Worm (Caenorhabditis elegans) whole organism, L4 larva: ENCODE measurements around the gene C15H9.9.

ENCODE experiments used
- F10B5.3 ChIP-seq: sonication (generic microtip); optimal IDR thresholded peaks from 2 replicates; lab custom pipeline; 2016; ENCODE audit warnings: mild to moderate bottlenecking, missing genetic modification characterization, missing compliant biosample characterization
- F26F4.8 ChIP-seq: fragments of 200-800 bp; sonication (Bioruptor generic); conservative IDR thresholded peaks from 2 replicates; pipeline ENCODE4 v1.3.6; 2022; ENCODE audit warnings: missing genetic modification characterization, missing compliant biosample characterization
- F37D6.2 ChIP-seq: sonication (generic microtip); optimal IDR thresholded peaks from 2 replicates; lab custom pipeline; 2016; ENCODE audit warnings: mild to moderate bottlenecking, missing genetic modification characterization, missing compliant biosample characterization
- F49E8.2 ChIP-seq: sonication (generic microtip); optimal IDR thresholded peaks from 2 replicates; lab custom pipeline; 2016; ENCODE audit warnings: missing compliant biosample characterization, mild to moderate bottlenecking, missing genetic modification characterization, borderline replicate concordance
- R02D3.7 ChIP-seq: fragments of 150-350 bp; sonication (generic microtip); optimal IDR thresholded peaks from 3 replicates; lab custom pipeline; 2014; ENCODE audit warnings: missing biosample characterization, missing genetic modification characterization
- T26A8.4 ChIP-seq: fragments of 200-800 bp; sonication (Bioruptor generic); IDR thresholded peaks from 2 replicates; pipeline ENCODE4 v1.3.6; 2022; ENCODE audit warnings: missing genetic modification characterization, missing compliant biosample characterization
- Y48G9A.11 ChIP-seq: fragments of 200-800 bp; sonication (Bioruptor generic); IDR thresholded peaks from 2 replicates; pipeline ENCODE4 v1.3.6; 2022; ENCODE audit warnings: missing genetic modification reagents, missing genetic modification characterization, missing compliant biosample characterization
- Y75B8A.6 ChIP-seq: fragments of 200-800 bp; sonication (Bioruptor generic); IDR thresholded peaks from 2 replicates; pipeline ENCODE4 v1.3.6; 2022; ENCODE audit warnings: missing genetic modification reagents, missing genetic modification characterization, missing compliant biosample characterization
- aha-1 ChIP-seq: fragments of 150-350 bp; peaks from one replicate; lab custom pipeline; 2014; ENCODE audit warnings: missing biosample characterization, missing genetic modification characterization
- ama-1 ChIP-seq: fragments of 150-350 bp; optimal IDR thresholded peaks from 2 replicates; lab custom pipeline; 2014; ENCODE audit warnings: inconsistent platforms, mixed read lengths
- attf-4 ChIP-seq: sonication (generic microtip); optimal IDR thresholded peaks from 3 replicates; lab custom pipeline; 2017; ENCODE audit warnings: missing biosample characterization, missing genetic modification characterization
- ceh-44 ChIP-seq: fragments of 200-800 bp; sonication (Bioruptor generic); IDR thresholded peaks from 2 replicates; pipeline ENCODE4 v1.3.6; 2022; ENCODE audit warnings: missing genetic modification reagents, missing genetic modification characterization, missing compliant biosample characterization
- ctbp-1 ChIP-seq: fragments of 200-800 bp; sonication (Bioruptor generic); IDR thresholded peaks from 2 replicates; pipeline ENCODE4 v1.3.6; 2022; ENCODE audit warnings: missing genetic modification reagents, missing genetic modification characterization, missing compliant biosample characterization
- daf-12 ChIP-seq: fragments of 150-350 bp; optimal IDR thresholded peaks from 2 replicates; lab custom pipeline; 2014; ENCODE audit warnings: missing biosample characterization, missing genetic modification reagents, missing genetic modification characterization
- dmd-6 ChIP-seq: fragments of 200-800 bp; sonication (Bioruptor generic); IDR thresholded peaks from 2 replicates; pipeline ENCODE4 v1.3.6; 2022; ENCODE audit warnings: missing genetic modification reagents, missing genetic modification characterization, missing compliant biosample characterization
- dmd-8 ChIP-seq: fragments of 200-800 bp; sonication (Bioruptor generic); IDR thresholded peaks from 2 replicates; pipeline ENCODE4 v1.3.6; 2022; ENCODE audit warnings: missing genetic modification characterization, missing compliant biosample characterization
- egl-43 ChIP-seq: fragments of 200-800 bp; sonication (Bioruptor generic); IDR thresholded peaks from 2 replicates; pipeline ENCODE4 v1.3.6; 2022; ENCODE audit warnings: missing genetic modification reagents, missing genetic modification characterization, missing compliant biosample characterization
- hlh-11 ChIP-seq: fragments of 200-800 bp; sonication (Bioruptor generic); optimal IDR thresholded peaks from 2 replicates; lab custom pipeline; 2018; ENCODE audit warnings: mild to moderate bottlenecking, missing genetic modification characterization, missing compliant biosample characterization
- hlh-30 ChIP-seq: sonication (generic microtip); optimal IDR thresholded peaks from 2 replicates; lab custom pipeline; 2017; ENCODE audit warnings: antibody characterized with exemption, mild to moderate bottlenecking, missing genetic modification characterization, missing compliant biosample characterization; ENCODE audit not compliant: insufficient read depth
- hmg-1.1 ChIP-seq: fragments of 200-800 bp; sonication (Bioruptor generic); IDR thresholded peaks from 2 replicates; pipeline ENCODE4 v1.3.6; 2022; ENCODE audit warnings: missing genetic modification reagents, missing genetic modification characterization, missing compliant biosample characterization
- lin-13 ChIP-seq: fragments of 150-350 bp; optimal IDR thresholded peaks from 2 replicates; lab custom pipeline; 2014; ENCODE audit warnings: missing biosample characterization, missing genetic modification reagents, missing genetic modification characterization
- lsy-2 ChIP-seq, 2 experiments: fragments of 150-350 bp in 1 of 2; sonication (generic microtip) in 1 of 2; optimal IDR thresholded peaks; 2 replicates each; lab custom pipeline; 2014 to 2017; ENCODE audit warnings: missing biosample characterization in 2 of 2, missing genetic modification characterization in 2 of 2
- madf-9 ChIP-seq: fragments of 200-800 bp; sonication (Bioruptor generic); conservative IDR thresholded peaks from 2 replicates; pipeline ENCODE4 v1.3.6; 2022; ENCODE audit warnings: missing genetic modification reagents, missing genetic modification characterization, missing compliant biosample characterization
- mdl-1 ChIP-seq, 2 experiments: fragments of 150-350 bp in 1 of 2; sonication (generic microtip) in 1 of 2; optimal IDR thresholded peaks; 2 replicates each; lab custom pipeline; 2014 to 2017; ENCODE audit warnings: missing biosample characterization in 2 of 2, missing genetic modification characterization in 2 of 2
- mep-1 ChIP-seq: fragments of 150-350 bp; sonication (generic microtip); optimal IDR thresholded peaks from 3 replicates; lab custom pipeline; 2014; ENCODE audit warnings: missing biosample characterization, missing genetic modification characterization
- mes-2 ChIP-seq: sonication (generic microtip); optimal IDR thresholded peaks from 2 replicates; lab custom pipeline; 2016; ENCODE audit warnings: missing genotype, mild to moderate bottlenecking, missing genetic modification characterization, missing compliant biosample characterization; ENCODE audit not compliant: poor library complexity, severe bottlenecking
- nhr-10 ChIP-seq: fragments of 150-350 bp; optimal IDR thresholded peaks from 2 replicates; lab custom pipeline; 2014; ENCODE audit warnings: missing biosample characterization, missing genetic modification characterization
- nhr-28 ChIP-seq: fragments of 150-350 bp; optimal IDR thresholded peaks from 2 replicates; lab custom pipeline; 2014; ENCODE audit warnings: missing biosample characterization, missing genetic modification characterization
- nhr-76 ChIP-seq: fragments of 150-350 bp; optimal IDR thresholded peaks from 2 replicates; lab custom pipeline; 2014; ENCODE audit warnings: missing biosample characterization, missing genetic modification characterization
- pha-4 ChIP-seq, 2 experiments: fragments of 150-350 bp in 1 of 2; fragments of 200-800 bp in 1 of 2; sonication (Bioruptor generic) in 1 of 2; IDR thresholded peaks in 1 of 2; optimal IDR thresholded peaks in 1 of 2; 2 replicates each; pipeline versions ENCODE4 v1.3.6 to Lab custom; 2014 to 2022; ENCODE audit warnings: missing genetic modification characterization in 2 of 2, missing genetic modification reagents in 2 of 2, missing biosample characterization in 1 of 2, missing compliant biosample characterization in 1 of 2
- php-3 ChIP-seq: fragments of 200-800 bp; sonication (Bioruptor generic); IDR thresholded peaks from 2 replicates; pipeline ENCODE4 v1.3.6; 2022; ENCODE audit warnings: missing genetic modification reagents, missing genetic modification characterization, missing compliant biosample characterization
- pqm-1 ChIP-seq: sonication (generic microtip); optimal IDR thresholded peaks from 2 replicates; lab custom pipeline; 2017; ENCODE audit warnings: missing biosample characterization, missing genetic modification characterization
- rbr-2 ChIP-seq: sonication (generic microtip); optimal IDR thresholded peaks from 2 replicates; lab custom pipeline; 2016; ENCODE audit warnings: missing genotype, missing genetic modification characterization, missing compliant biosample characterization
- sdz-12 ChIP-seq: fragments of 200-800 bp; sonication (Bioruptor generic); optimal IDR thresholded peaks from 2 replicates; lab custom pipeline; 2018; ENCODE audit warnings: mild to moderate bottlenecking, missing genetic modification characterization, missing compliant biosample characterization
- skn-1 ChIP-seq: fragments of 150-350 bp; optimal IDR thresholded peaks from 2 replicates; lab custom pipeline; 2014; ENCODE audit warnings: missing biosample characterization, missing genetic modification characterization
- tag-97 ChIP-seq: fragments of 200-800 bp; sonication (Bioruptor generic); IDR thresholded peaks from 2 replicates; pipeline ENCODE4 v1.3.6; 2022; ENCODE audit warnings: missing genetic modification characterization, missing compliant biosample characterization
- tra-1 ChIP-seq: fragments of 200-800 bp; sonication (Bioruptor generic); IDR thresholded peaks from 2 replicates; pipeline ENCODE4 v1.3.6; 2022; ENCODE audit warnings: missing genetic modification reagents, missing genetic modification characterization, missing compliant biosample characterization
- unc-39 ChIP-seq: sonication (generic microtip); optimal IDR thresholded peaks from 2 replicates; lab custom pipeline; 2017; ENCODE audit warnings: missing biosample characterization, missing genetic modification characterization
- unc-62 ChIP-seq, 3 experiments: fragments of 150-350 bp in 1 of 3; sonication (generic microtip); optimal IDR thresholded peaks in 2 of 3; peaks in 1 of 3; 1 replicate in 1 of 3; 2 replicates in 2 of 3; lab custom pipeline; 2014 to 2017; ENCODE audit warnings: missing biosample characterization in 3 of 3, missing genetic modification characterization in 3 of 3, missing genetic modification reagents in 3 of 3, missing genotype in 1 of 3
- zag-1 ChIP-seq: fragments of 150-350 bp; optimal IDR thresholded peaks from 2 replicates; lab custom pipeline; 2014; ENCODE audit warnings: missing biosample characterization, missing genetic modification characterization
- zip-2 ChIP-seq: fragments of 150-350 bp; optimal IDR thresholded peaks from 2 replicates; lab custom pipeline; 2014; ENCODE audit warnings: missing biosample characterization, missing genetic modification characterization

C15H9.9 gene

ce11 chrX:6128225-6128686, at the start of gene C15H9.9:
Gene C15H9.9, minus strand, starts transcription at chrX:6128275.
- TF ChIP-seq tra-1 (GFP tag; lab: Robert Waterston, UW) (no peak), madf-9 (GFP tag; lab: Robert Waterston, UW) (0 out of 2 replicates have a peak, but pooled peaks have one; percentile 13), hmg-1.1 (GFP tag; lab: Robert Waterston, UW) (peak; percentile 52; the same call in 1 of the 2 replicates), ctbp-1 (GFP tag; lab: Robert Waterston, UW) (peak; percentile 69), hlh-11 (peak; percentile 42), T26A8.4 (0 out of 2 replicates have a peak, but pooled peaks have one; percentile 9), egl-43 (GFP tag; lab: Robert Waterston, UW) (0 out of 2 replicates have a peak, but pooled peaks have one; percentile 38), rbr-2 (tag; lab: Kevin White, UChicago) (peak; percentile 2), mdl-1 (tag; optimal IDR thresholded peaks at IDR 0.05; lab: Kevin White, UChicago) (peak in 1 of 2 experiments; percentile 9), hlh-30 (tag; lab: Kevin White, UChicago) (peak; percentile 2), lsy-2 (tag; optimal IDR thresholded peaks at IDR 0.05; lab: Kevin White, UChicago) (peak in 1 of 2 experiments; percentile 35), mep-1 (tag; lab: Kevin White, UChicago) (peak; percentile 37), tag-97 (GFP tag; lab: Robert Waterston, UW) (no peak), php-3 (GFP tag; lab: Robert Waterston, UW) (0 out of 2 replicates have a peak, but pooled peaks have one; percentile 17), unc-62 (GFP tag; optimal IDR thresholded peaks at IDR 0.05 in 1 of 2; lab: Kevin White, UChicago) (peak in 1 of 2 experiments; percentile 24), unc-62 (tag; optimal IDR thresholded peaks at IDR 0.05; lab: Kevin White, UChicago) (no peak), R02D3.7 (no peak), lin-13 (GFP tag; lab: Kevin White, UChicago) (peak; percentile 17), dmd-6 (peak; percentile 44; the same call in 1 of the 2 replicates), F37D6.2 (tag; lab: Kevin White, UChicago) (peak; percentile 21), aha-1 (peak; percentile 98), dmd-8 (GFP tag; lab: Robert Waterston, UW) (no peak), F10B5.3 (tag; lab: Kevin White, UChicago) (no peak), mes-2 (tag; lab: Kevin White, UChicago) (peak; percentile 33), zip-2 (tag; lab: Kevin White, UChicago) (no peak), F49E8.2 (tag; lab: Kevin White, UChicago) (no peak), nhr-28 (tag; lab: Kevin White, UChicago) (peak; percentile 38), sdz-12 (GFP tag; lab: Kevin White, UChicago) (no peak), Y48G9A.11 (GFP tag; lab: Robert Waterston, UW) (no peak)

- TF ChIP-seq nhr-10 (tag; lab: Kevin White, UChicago) (no peak), pqm-1 (tag; lab: Kevin White, UChicago) (peak; percentile 1), nhr-76 (tag; lab: Kevin White, UChicago) (no peak), ama-1 (no peak), aha-1 (no peak), nhr-28 (tag; lab: Kevin White, UChicago) (no peak)
- TF ChIP-seq, all 104 proteins: peak for 1
These were observed 47.8 kb upstream of the C15H9.9 start, which contains the start of gene T25B2.3 for ce11 chrX:6175829-6176228. Gene T25B2.3, plus strand, starts transcription at chrX:6176129.

ce11 chrX:6173656-6174055, 45.6 kb upstream of the C15H9.9 start, which contains the start of gene T25B2.1:
Gene T25B2.1, plus strand, starts transcription at chrX:6173956.
- no peak for TF ChIP-seq ceh-44 (GFP tag; lab: Robert Waterston, UW)
- TF ChIP-seq F26F4.8 (GFP tag; lab: Robert Waterston, UW), result no peak
- TF ChIP-seq attf-4 (tag; lab: Kevin White, UChicago), result no peak
- TF ChIP-seq unc-39 (tag; lab: Kevin White, UChicago), result no peak
- no peak for TF ChIP-seq pha-4 (GFP tag; IDR thresholded peaks at IDR 0.05; lab: Robert Waterston, UW)
- no peak for TF ChIP-seq pha-4 (tag; optimal IDR thresholded peaks at IDR 0.05; lab: Kevin White, UChicago)
- no peak for TF ChIP-seq Y75B8A.6 (GFP tag; lab: Robert Waterston, UW)
- TF ChIP-seq R02D3.7, result no peak
- no peak for TF ChIP-seq skn-1 (tag; lab: Kevin White, UChicago)
- TF ChIP-seq dmd-6, result no peak
- no peak for TF ChIP-seq zag-1 (tag; lab: Kevin White, UChicago)
- TF ChIP-seq daf-12 (tag; lab: Kevin White, UChicago), result no peak
- no peak for TF ChIP-seq php-3 (GFP tag; lab: Robert Waterston, UW)
